Worm (Caenorhabditis elegans): Measurements from ENCODE around the gene lin-39.

Gene lin-39

ce11 chrIII:7548963-7549362, 12.5 kb upstream of the lin-39 start:
- TF ChIP-seq nhr-77 (tag; optimal IDR thresholded peaks at IDR 0.05) (no peak), lin-15B (tag; optimal IDR thresholded peaks at IDR 0.05) (no peak), ceh-28 (tag; optimal IDR thresholded peaks at IDR 0.05) (no peak), nfya-1 (tag; optimal IDR thresholded peaks at IDR 0.05; ENCODE audit: insufficient read depth) (peak; percentile 28), nhr-28 (tag; optimal IDR thresholded peaks at IDR 0.05) (no peak), nhr-67 (tag; optimal IDR thresholded peaks at IDR 0.05) (no peak), mml-1 (tag; optimal IDR thresholded peaks at IDR 0.05) (no peak), skn-1 (tag; optimal IDR thresholded peaks at IDR 0.05) (no peak), nhr-76 (tag; optimal IDR thresholded peaks at IDR 0.05) (no peak), unc-62 (GFP tag; optimal IDR thresholded peaks at IDR 0.05) (peak; percentile 59), aly-2 (tag; optimal IDR thresholded peaks at IDR 0.05) (no peak), ceh-9 (tag; optimal IDR thresholded peaks at IDR 0.05) (no peak), pha-4 (tag; optimal IDR thresholded peaks at IDR 0.05) (no peak), elt-2 (tag; optimal IDR thresholded peaks at IDR 0.05) (no peak), mdl-1 (tag; optimal IDR thresholded peaks at IDR 0.05) (no peak)

ce11 chrIII:7545189-7545588, 8.8 kb upstream of the lin-39 start:
- TF ChIP-seq ztf-4 (tag; optimal IDR thresholded peaks at IDR 0.05), result no peak
- TF ChIP-seq mml-1 (tag; optimal IDR thresholded peaks at IDR 0.05), result no peak
- no peak for TF ChIP-seq aly-2 (tag; optimal IDR thresholded peaks at IDR 0.05)
- no peak for TF ChIP-seq jun-1 (tag; optimal IDR thresholded peaks at IDR 0.05)
- TF ChIP-seq fos-1 (tag; optimal IDR thresholded peaks at IDR 0.05), result no peak
- TF ChIP-seq ztf-11 (tag; optimal IDR thresholded peaks at IDR 0.05), result no peak
- no peak for TF ChIP-seq eor-1 (tag; optimal IDR thresholded peaks at IDR 0.05)
- TF ChIP-seq egl-27 (tag; optimal IDR thresholded peaks at IDR 0.05), result no peak
- TF ChIP-seq lin-15B (tag; optimal IDR thresholded peaks at IDR 0.05), result no peak
- no peak for TF ChIP-seq ama-1 (optimal IDR thresholded peaks at IDR 0.05)
- TF ChIP-seq snpc-4 (tag; optimal IDR thresholded peaks at IDR 0.05), result no peak

- TF ChIP-seq egl-5 (tag; optimal IDR thresholded peaks at IDR 0.05) (peak; percentile 89), R02D3.7 (tag; optimal IDR thresholded peaks at IDR 0.05) (no peak), nfya-1 (tag; optimal IDR thresholded peaks at IDR 0.05; ENCODE audit: insufficient read depth) (peak; percentile 46)
Observed at ce11 chrIII:7544211-7544610, 7.8 kb upstream of the lin-39 start.

ce11 chrIII:7542037-7542436, 5.6 kb upstream of the lin-39 start:
- TF ChIP-seq pha-4 (tag; optimal IDR thresholded peaks at IDR 0.05), result no peak
- TF ChIP-seq nhr-12 (tag; optimal IDR thresholded peaks at IDR 0.05), result no peak
- TF ChIP-seq elt-1 (tag; optimal IDR thresholded peaks at IDR 0.05), result no peak
- TF ChIP-seq unc-39 (tag; optimal IDR thresholded peaks at IDR 0.05), result no peak
- TF ChIP-seq ztf-11 (tag; optimal IDR thresholded peaks at IDR 0.05), result no peak
- TF ChIP-seq daf-12 (tag; optimal IDR thresholded peaks at IDR 0.05), result no peak
- TF ChIP-seq ceh-16 (tag; optimal IDR thresholded peaks at IDR 0.05), result no peak
- TF ChIP-seq lin-39 (tag; optimal IDR thresholded peaks at IDR 0.05), result no peak
- no peak for TF ChIP-seq ceh-9 (tag; optimal IDR thresholded peaks at IDR 0.05)
- TF ChIP-seq aly-2 (tag; optimal IDR thresholded peaks at IDR 0.05), result no peak
- no peak for TF ChIP-seq ama-1 (optimal IDR thresholded peaks at IDR 0.05)
- TF ChIP-seq hmg-11 (tag; optimal IDR thresholded peaks at IDR 0.05), result no peak

ce11 chrIII:7535347-7535746, 1.1 kb downstream of the lin-39 start:
- TF ChIP-seq sea-2 (GFP tag; optimal IDR thresholded peaks at IDR 0.05), result no peak
- no peak for TF ChIP-seq ceh-9 (tag; optimal IDR thresholded peaks at IDR 0.05)
- TF ChIP-seq nhr-28 (tag; optimal IDR thresholded peaks at IDR 0.05), result no peak
- no peak for TF ChIP-seq ceh-16 (tag; optimal IDR thresholded peaks at IDR 0.05)
- no peak for TF ChIP-seq skn-1 (tag; optimal IDR thresholded peaks at IDR 0.05)
- TF ChIP-seq egl-27 (tag; optimal IDR thresholded peaks at IDR 0.05), result no peak
- no peak for TF ChIP-seq egl-5 (tag; optimal IDR thresholded peaks at IDR 0.05)
- TF ChIP-seq jun-1 (tag; optimal IDR thresholded peaks at IDR 0.05), result no peak
- no peak for TF ChIP-seq unc-62 (GFP tag; optimal IDR thresholded peaks at IDR 0.05)
- TF ChIP-seq mdl-1 (tag; optimal IDR thresholded peaks at IDR 0.05), result no peak
- no peak for TF ChIP-seq tbx-2 (tag; optimal IDR thresholded peaks at IDR 0.05)
- no peak for TF ChIP-seq unc-39 (tag; optimal IDR thresholded peaks at IDR 0.05)
- TF ChIP-seq nhr-67 (tag; optimal IDR thresholded peaks at IDR 0.05), result no peak
- TF ChIP-seq nhr-25 (tag; optimal IDR thresholded peaks at IDR 0.05), result no peak
- no peak for TF ChIP-seq lin-39 (tag; optimal IDR thresholded peaks at IDR 0.05)
- TF ChIP-seq mml-1 (tag; optimal IDR thresholded peaks at IDR 0.05), result no peak
- TF ChIP-seq pqm-1 (tag; optimal IDR thresholded peaks at IDR 0.05), result no peak
- no peak for TF ChIP-seq aly-2 (tag; optimal IDR thresholded peaks at IDR 0.05)
- TF ChIP-seq fkh-10 (GFP tag; optimal IDR thresholded peaks at IDR 0.05), result no peak
- TF ChIP-seq nhr-23 (tag; optimal IDR thresholded peaks at IDR 0.05), result no peak
